Worm (Caenorhabditis elegans) whole organism, midembryonic: ENCODE results near the gene Y4C6A.3.

ENCODE experiments used
- T22C8.4 ChIP-seq: fragments of 200-800 bp; sonication (Bioruptor generic); IDR thresholded peaks from 2 replicates; pipeline ENCODE4 v1.3.6; 2022; ENCODE audit warnings: missing genetic modification characterization, missing compliant biosample characterization
- cog-1 ChIP-seq: sonication (generic microtip); optimal IDR thresholded peaks from 2 replicates; lab custom pipeline; 2016; ENCODE audit warnings: missing genetic modification characterization, missing compliant biosample characterization
- ztf-23 ChIP-seq: fragments of 200-800 bp; sonication (Bioruptor generic); IDR thresholded peaks from 2 replicates; pipeline ENCODE4 v1.3.6; 2022; ENCODE audit warnings: missing genetic modification reagents, missing genetic modification characterization, missing compliant biosample characterization
- ztf-29 ChIP-seq: fragments of 200-800 bp; sonication (Bioruptor generic); IDR thresholded peaks from 2 replicates; pipeline ENCODE4 v1.3.6; 2022; ENCODE audit warnings: missing genetic modification reagents, missing genetic modification characterization, missing compliant biosample characterization

ce11 chrIV:5452667-5453066 lies 3.2 kb downstream of the Y4C6A.3 start, which contains the start of gene Y4C6A.4:
- no peak for TF ChIP-seq ztf-29
- TF ChIP-seq cog-1 (tag; lab: Kevin White, UChicago): no peak
- no peak for TF ChIP-seq ztf-23 (GFP tag; lab: Robert Waterston, UW)
- no peak for TF ChIP-seq T22C8.4 (GFP tag; lab: Robert Waterston, UW)
